Worm (Caenorhabditis elegans) whole organism, early embryonic: ENCODE data around the gene gcy-19.
"Not testable (repeated sequence)": the region's sequence is repeated elsewhere in the genome, so short reads cannot be mapped to it uniquely, and the experiment has no call there.

Experiments used
- B0310.2 ChIP-seq: sonication (generic microtip); optimal IDR thresholded peaks from 2 replicates; lab custom pipeline; 2016; ENCODE audit warnings: mild to moderate bottlenecking, missing genetic modification characterization, missing compliant biosample characterization
- F13C5.2 ChIP-seq: sonication (generic microtip); optimal IDR thresholded peaks from 2 replicates; lab custom pipeline; 2017; ENCODE audit warnings: mild to moderate bottlenecking, missing genetic modification characterization, inconsistent platforms, missing compliant biosample characterization
- aly-1 ChIP-seq: sonication (generic microtip); optimal IDR thresholded peaks from 2 replicates; lab custom pipeline; 2016; ENCODE audit warnings: missing genetic modification characterization, missing compliant biosample characterization
- ama-1 ChIP-seq: fragments of 150-350 bp; optimal IDR thresholded peaks from 2 replicates; lab custom pipeline; 2014
- ceh-13 ChIP-seq: fragments of 200-800 bp; sonication (Bioruptor generic); optimal IDR thresholded peaks from 2 replicates; lab custom pipeline; 2018; ENCODE audit warnings: mild to moderate bottlenecking, missing genetic modification characterization, missing compliant biosample characterization
- ceh-36 ChIP-seq: sonication (generic microtip); optimal IDR thresholded peaks from 2 replicates; lab custom pipeline; 2016; ENCODE audit warnings: missing genetic modification characterization, inconsistent platforms, missing compliant biosample characterization
- ets-7 ChIP-seq: sonication (generic microtip); optimal IDR thresholded peaks from 2 replicates; lab custom pipeline; 2016; ENCODE audit warnings: missing genotype, missing genetic modification characterization, missing compliant biosample characterization
- flt-1 ChIP-seq: fragments of 200-800 bp; sonication (Bioruptor generic); IDR thresholded peaks from 2 replicates; pipeline ENCODE4 v1.3.6; 2022; ENCODE audit warnings: missing genetic modification characterization, missing compliant biosample characterization
- hmbx-1 ChIP-seq: sonication (generic microtip); optimal IDR thresholded peaks from 2 replicates; lab custom pipeline; 2016; ENCODE audit warnings: mild to moderate bottlenecking, missing genetic modification characterization, missing compliant biosample characterization
- hmg-4 ChIP-seq: fragments of 200-800 bp; sonication (Bioruptor generic); optimal IDR thresholded peaks from 2 replicates; lab custom pipeline; 2018; ENCODE audit warnings: mild to moderate bottlenecking, missing genetic modification characterization, missing compliant biosample characterization
- hnd-1 ChIP-seq: sonication (generic microtip); optimal IDR thresholded peaks from 2 replicates; lab custom pipeline; 2016; ENCODE audit warnings: missing genetic modification characterization, missing compliant biosample characterization
- pes-1 ChIP-seq: fragments of 200-800 bp; sonication (Bioruptor generic); IDR thresholded peaks from 2 replicates; pipeline ENCODE4 v1.3.6; 2022; ENCODE audit warnings: missing genetic modification reagents, missing genetic modification characterization, missing compliant biosample characterization
- scrt-1 ChIP-seq: fragments of 200-800 bp; sonication (Bioruptor generic); IDR thresholded peaks from 2 replicates; pipeline ENCODE4 v1.3.6; 2022; ENCODE audit warnings: missing genetic modification characterization, missing compliant biosample characterization
- sea-1 ChIP-seq: fragments of 200-800 bp; sonication (Bioruptor generic); conservative IDR thresholded peaks from 2 replicates; pipeline ENCODE4 v1.3.6; 2022; ENCODE audit warnings: missing genetic modification characterization, missing compliant biosample characterization
- tbx-11 ChIP-seq: fragments of 200-800 bp; sonication (Bioruptor generic); IDR thresholded peaks from 2 replicates; pipeline ENCODE4 v1.3.6; 2022; ENCODE audit warnings: missing genetic modification characterization, missing compliant biosample characterization
- tbx-37 ChIP-seq: fragments of 200-800 bp; sonication (Bioruptor generic); conservative IDR thresholded peaks from 2 replicates; pipeline ENCODE4 v1.3.6; 2022; ENCODE audit warnings: missing genetic modification reagents, missing genetic modification characterization, missing compliant biosample characterization
- tra-4 ChIP-seq: sonication (generic microtip); optimal IDR thresholded peaks from 2 replicates; lab custom pipeline; 2017; ENCODE audit warnings: missing genetic modification characterization, missing compliant biosample characterization

Gene gcy-19

ce11 chrII:3210365-3210764 lies 48.8 kb downstream of the gcy-19 start, which contains the start of gene ZC239.5:
TSS of gene ZC239.5 (plus strand) at chrII:3210665.
- TF ChIP-seq ama-1 (lab: Kevin White, UChicago) (no peak), tbx-11 (GFP tag; lab: Robert Waterston, UW) (no peak), pes-1 (no peak), ceh-36 (tag; lab: Kevin White, UChicago) (no peak), hmg-4 (GFP tag; lab: Kevin White, UChicago) (no peak), ets-7 (tag; lab: Kevin White, UChicago) (no peak), tbx-37 (GFP tag; lab: Robert Waterston, UW) (no peak), tra-4 (tag; lab: Kevin White, UChicago) (no peak), ceh-13 (GFP tag; lab: Kevin White, UChicago) (no peak)

ce11 chrII:3209251-3209650 lies 49.9 kb downstream of the gcy-19 start, which contains the start of gene ZC239.6:
TSS of gene ZC239.6 (plus strand) at chrII:3209631.
- TF ChIP-seq pes-1 (no peak), hmg-4 (GFP tag; lab: Kevin White, UChicago) (no peak), ama-1 (lab: Kevin White, UChicago) (no peak), aly-1 (tag; lab: Kevin White, UChicago) (no peak), ceh-36 (tag; lab: Kevin White, UChicago) (no peak), ets-7 (tag; lab: Kevin White, UChicago) (no peak)

DNA sequence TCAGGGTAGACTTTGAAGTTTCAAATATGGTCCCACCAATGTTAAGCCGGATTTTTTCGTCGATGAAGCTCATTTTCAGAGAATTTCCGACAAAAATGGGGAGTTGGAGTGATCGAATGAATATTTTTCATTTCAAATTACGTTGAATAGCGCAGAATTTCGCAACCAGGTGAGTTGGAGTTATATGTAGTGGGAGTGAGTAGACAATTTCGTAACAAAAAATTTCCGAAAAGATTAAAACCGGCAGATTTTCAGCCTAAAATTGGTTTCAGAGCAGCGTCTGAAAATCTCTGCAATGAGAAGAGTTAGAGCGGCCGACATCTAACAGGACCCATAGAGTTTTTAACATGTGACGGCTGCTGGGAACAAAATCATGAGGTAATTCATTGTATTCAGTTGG lies 50.5 kb downstream of the gcy-19 start, which contains the start of gene sdz-35:
Gene sdz-35, minus strand, starts transcription at position 101 of the 400 bp plus-strand sequence.
- TF ChIP-seq pes-1 (no peak), aly-1 (tag; lab: Kevin White, UChicago) (no peak), F13C5.2 (tag; lab: Kevin White, UChicago) (no peak), sea-1 (GFP tag; lab: Robert Waterston, UW) (no peak), tbx-11 (GFP tag; lab: Robert Waterston, UW) (no peak), ets-7 (tag; lab: Kevin White, UChicago) (no peak), hmg-4 (GFP tag; lab: Kevin White, UChicago) (no peak), ceh-13 (GFP tag; lab: Kevin White, UChicago) (no peak)

DNA sequence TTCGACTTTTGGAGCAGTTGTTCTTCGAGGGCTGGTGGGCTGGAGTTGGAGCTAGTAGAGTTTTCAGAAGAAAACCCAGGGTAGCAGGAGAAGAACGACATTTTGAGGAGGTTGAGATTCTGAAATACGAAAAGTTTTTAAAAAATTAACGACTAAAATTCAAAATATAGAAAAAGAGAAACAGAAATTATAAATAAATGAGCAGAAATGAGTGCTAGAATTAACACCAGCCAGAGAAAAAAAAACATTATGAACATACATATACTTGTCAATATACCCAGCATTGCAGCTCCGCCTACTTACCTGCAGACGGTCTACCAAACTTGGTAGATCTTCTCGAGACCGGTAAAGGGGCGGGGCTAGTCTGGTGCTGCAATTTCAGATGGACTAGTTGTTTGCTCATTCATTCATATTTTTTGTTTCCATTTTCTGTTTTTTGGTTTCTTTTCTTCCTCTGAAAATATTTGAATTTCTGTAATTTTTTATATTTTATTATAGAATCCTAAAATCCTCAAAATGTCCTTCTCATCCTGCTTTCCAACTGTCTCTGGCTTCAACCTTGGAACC lies 52.6 kb downstream of the gcy-19 start, which contains the start of the genes ZC239.20 and ZC239.21:
Gene ZC239.20, minus strand, starts transcription at position 101 of the 567 bp plus-strand sequence.
Gene ZC239.21, plus strand, starts transcription at position 517 of the 567 bp plus-strand sequence.
- no peak for TF ChIP-seq ceh-13 (GFP tag; lab: Kevin White, UChicago)
- no peak for TF ChIP-seq aly-1 (tag; lab: Kevin White, UChicago)
- no peak for TF ChIP-seq hmg-4 (GFP tag; lab: Kevin White, UChicago)
- TF ChIP-seq hmbx-1 (tag; lab: Kevin White, UChicago): no peak
- no peak for TF ChIP-seq F13C5.2 (tag; lab: Kevin White, UChicago)
- no peak for TF ChIP-seq sea-1 (GFP tag; lab: Robert Waterston, UW)
- TF ChIP-seq ceh-36 (tag; lab: Kevin White, UChicago): no peak
- TF ChIP-seq tbx-11 (GFP tag; lab: Robert Waterston, UW): no peak
- no peak for TF ChIP-seq tbx-37 (GFP tag; lab: Robert Waterston, UW)
- TF ChIP-seq scrt-1 (GFP tag; lab: Robert Waterston, UW): no peak
- TF ChIP-seq hnd-1 (tag; lab: Kevin White, UChicago): no peak
- TF ChIP-seq flt-1 (GFP tag; lab: Robert Waterston, UW): no peak
- TF ChIP-seq tra-4 (tag; lab: Kevin White, UChicago): no peak
- no peak for TF ChIP-seq ama-1 (lab: Kevin White, UChicago)
- TF ChIP-seq B0310.2 (tag; lab: Kevin White, UChicago): no peak

ce11 chrII:3203415-3203814 lies 55.7 kb downstream of the gcy-19 start, which contains the start of gene sri-50:
TSS of gene sri-50 (plus strand) at chrII:3203715.
- TF ChIP-seq ets-7 (tag; lab: Kevin White, UChicago) (no peak), ceh-13 (GFP tag; lab: Kevin White, UChicago) (no peak), flt-1 (GFP tag; lab: Robert Waterston, UW) (no peak), tbx-37 (GFP tag; lab: Robert Waterston, UW) (no peak), tbx-11 (GFP tag; lab: Robert Waterston, UW) (no peak), aly-1 (tag; lab: Kevin White, UChicago) (no peak), scrt-1 (GFP tag; lab: Robert Waterston, UW) (no peak), ama-1 (lab: Kevin White, UChicago) (no peak), tra-4 (tag; lab: Kevin White, UChicago) (no peak), pes-1 (no peak), B0310.2 (tag; lab: Kevin White, UChicago) (no peak)

ce11 chrII:3202519-3202918 lies 56.6 kb downstream of the gcy-19 start, which contains the start of gene sri-53:
TSS of gene sri-53 (minus strand) at chrII:3202619.
- TF ChIP-seq hmbx-1 (tag; lab: Kevin White, UChicago): no peak
- TF ChIP-seq ceh-36 (tag; lab: Kevin White, UChicago): no peak
- no peak for TF ChIP-seq aly-1 (tag; lab: Kevin White, UChicago)
- no peak for TF ChIP-seq sea-1 (GFP tag; lab: Robert Waterston, UW)
- TF ChIP-seq flt-1 (GFP tag; lab: Robert Waterston, UW): no peak
- no peak for TF ChIP-seq pes-1
- no peak for TF ChIP-seq tbx-11 (GFP tag; lab: Robert Waterston, UW)
- TF ChIP-seq ceh-13 (GFP tag; lab: Kevin White, UChicago): no peak
- TF ChIP-seq ama-1 (lab: Kevin White, UChicago): no peak
- TF ChIP-seq tbx-37 (GFP tag; lab: Robert Waterston, UW): no peak
- no peak for TF ChIP-seq B0310.2 (tag; lab: Kevin White, UChicago)
- TF ChIP-seq F13C5.2 (tag; lab: Kevin White, UChicago): no peak
- TF ChIP-seq tra-4 (tag; lab: Kevin White, UChicago): no peak

ce11 chrII:3201242-3201641 lies 57.9 kb downstream of the gcy-19 start, which contains the start of gene sri-48:
TSS of gene sri-48 (minus strand) at chrII:3201342.
- TF ChIP-seq tbx-37 (GFP tag; lab: Robert Waterston, UW); flt-1 (GFP tag; lab: Robert Waterston, UW); hmg-4 (GFP tag; lab: Kevin White, UChicago): not testable (repeated sequence)
